ENCODE assay signal across 1 fruit fly cellular context in the genomic region with DNA sequence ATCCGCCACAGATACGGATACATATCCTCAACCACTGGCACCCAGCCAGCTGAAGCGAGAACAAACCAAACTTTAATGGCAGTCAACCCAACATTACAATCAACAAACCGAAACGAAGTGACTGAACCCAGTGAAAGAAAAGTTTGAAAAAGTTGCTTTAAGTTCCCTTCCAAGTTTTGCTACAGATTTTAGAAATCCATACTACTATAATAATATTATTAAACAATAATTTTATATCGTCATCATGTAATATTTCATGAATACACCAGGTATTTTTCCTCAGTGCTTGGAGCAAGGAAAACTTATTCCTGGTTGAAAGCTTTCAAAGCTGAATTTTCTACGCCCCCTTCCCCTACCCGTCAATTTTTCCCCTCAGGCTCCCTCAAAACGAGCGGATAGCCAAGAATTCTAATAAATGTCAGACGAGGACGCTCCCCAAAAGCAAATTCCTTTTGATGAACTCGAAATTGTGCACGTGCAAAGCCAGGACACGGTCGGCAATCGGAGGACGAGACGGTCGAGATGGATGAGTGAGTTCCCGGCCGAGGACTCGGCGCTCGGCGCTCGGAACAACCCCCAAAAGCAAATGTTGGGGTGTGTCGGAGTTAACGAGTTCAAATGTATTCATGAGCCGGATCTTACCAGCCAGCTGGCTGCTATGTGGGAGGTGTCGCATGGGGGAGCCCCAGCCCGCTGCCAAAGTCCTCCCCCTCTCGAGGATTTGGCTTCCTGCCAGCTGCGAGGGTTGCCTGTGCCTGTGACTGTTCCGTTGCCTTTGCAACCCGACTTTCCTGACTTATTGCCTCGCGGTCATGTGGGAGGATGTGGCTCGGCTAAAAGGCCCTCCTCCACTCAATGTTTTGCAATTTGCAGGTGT.
TF ChIP-seq lines count a peak whose summit lies in the region.

No protein-coding gene starts in this region.

TF ChIP-seq in whole organism, embryonic, 481 proteins besides CTCF, POLR2A, EP300 and RAD21 (continued from another document and continues in another):
- TF ChIP-seq gem (tag; optimal IDR thresholded peaks at IDR 0.05; lab: Kevin White, UChicago) (peak; percentile 79), fd64A (GFP tag; optimal IDR thresholded peaks at IDR 0.05; lab: Kevin White, UChicago) (peak; percentile 1), Sox102F (GFP tag; optimal IDR thresholded peaks at IDR 0.05; lab: Kevin White, UChicago) (peak; percentile 61), D (optimal IDR thresholded peaks at IDR 0.05; lab: Kevin White, UChicago) (no peak), D (GFP tag; optimal IDR thresholded peaks at IDR 0.05; lab: Kevin White, UChicago) (peak; percentile 53), CG17361 (GFP tag; IDR thresholded peaks at IDR 0.05; lab: Robert Waterston, UW) (peak; percentile 66), Hr39 (optimal IDR thresholded peaks at IDR 0.05; lab: Kevin White, UChicago) (no peak), sisA (GFP tag; IDR thresholded peaks at IDR 0.05; lab: Robert Waterston, UW) (peak; percentile 65), Lpt (GFP tag; optimal IDR thresholded peaks at IDR 0.05; lab: Kevin White, UChicago) (no peak), CoRest (tag; optimal IDR thresholded peaks at IDR 0.05; lab: Kevin White, UChicago) (peak; percentile 53), CG18011 (GFP tag; optimal IDR thresholded peaks at IDR 0.05; lab: Kevin White, UChicago) (no peak), dati (GFP tag; IDR thresholded peaks at IDR 0.05; lab: Robert Waterston, UW) (no peak), CG1233 (GFP tag; optimal IDR thresholded peaks at IDR 0.05; lab: Kevin White, UChicago) (peak; percentile 19), CG6791 (GFP tag; IDR thresholded peaks at IDR 0.05; lab: Robert Waterston, UW; ENCODE audit: partially characterized antibody) (no peak), CG31441 (GFP tag; IDR thresholded peaks at IDR 0.05; lab: Robert Waterston, UW) (peak; percentile 64), CG10654 (GFP tag; optimal IDR thresholded peaks at IDR 0.05; lab: Kevin White, UChicago) (peak; percentile 46), org-1 (GFP tag; optimal IDR thresholded peaks at IDR 0.05; lab: Kevin White, UChicago) (peak; percentile 43), scrt (GFP tag; optimal IDR thresholded peaks at IDR 0.05; lab: Kevin White, UChicago) (peak; percentile 69), CG2678 (tag; optimal IDR thresholded peaks at IDR 0.05; lab: Kevin White, UChicago) (peak; percentile 84), CG9437 (GFP tag; optimal IDR thresholded peaks at IDR 0.05; lab: Kevin White, UChicago) (no peak), CG6689 (GFP tag; IDR thresholded peaks at IDR 0.05; lab: Robert Waterston, UW) (peak; percentile 56), Aef1 (GFP tag; IDR thresholded peaks at IDR 0.05; lab: Robert Waterston, UW) (peak; percentile 55), CG14441 (GFP tag; IDR thresholded peaks at IDR 0.05; lab: Robert Waterston, UW) (peak; percentile 48), rib (GFP tag; IDR thresholded peaks at IDR 0.05; lab: Robert Waterston, UW) (no peak), Xrp1 (GFP tag; IDR thresholded peaks at IDR 0.05; lab: Robert Waterston, UW) (peak; percentile 52; the same call in 1 of the 2 replicates), tio (GFP tag; optimal IDR thresholded peaks at IDR 0.05; lab: Kevin White, UChicago) (no peak), dysf (GFP tag; IDR thresholded peaks at IDR 0.05; lab: Robert Waterston, UW) (peak; percentile 80), disco-r (GFP tag; optimal IDR thresholded peaks at IDR 0.05; lab: Kevin White, UChicago) (no peak), Dek (tag; optimal IDR thresholded peaks at IDR 0.05; lab: Kevin White, UChicago) (peak; percentile 39), sd (tag; optimal IDR thresholded peaks at IDR 0.05; lab: Kevin White, UChicago) (peak; percentile 78), Sox100B (GFP tag; optimal IDR thresholded peaks at IDR 0.05; lab: Kevin White, UChicago) (peak; percentile 63), CG1792 (GFP tag; optimal IDR thresholded peaks at IDR 0.05; lab: Kevin White, UChicago) (no peak), CG8765 (GFP tag; IDR thresholded peaks at IDR 0.05; lab: Robert Waterston, UW) (no peak), Hr51 (GFP tag; optimal IDR thresholded peaks at IDR 0.05; lab: Kevin White, UChicago) (peak in 1 of 2 experiments; percentile 57), Ptx1 (GFP tag; IDR thresholded peaks at IDR 0.05; lab: Robert Waterston, UW) (peak; percentile 81), dmrt11E (tag; optimal IDR thresholded peaks at IDR 0.05; lab: Kevin White, UChicago) (no peak), HLHmδ (GFP tag; optimal IDR thresholded peaks at IDR 0.05; lab: Kevin White, UChicago) (peak; percentile 1), CG5245 (GFP tag; optimal IDR thresholded peaks at IDR 0.05; lab: Kevin White, UChicago) (no peak), crol (GFP tag; IDR thresholded peaks at IDR 0.05; lab: Robert Waterston, UW) (peak; percentile 63), CG31388 (GFP tag; optimal IDR thresholded peaks at IDR 0.05; lab: Kevin White, UChicago) (no peak), CG31224 (GFP tag; IDR thresholded peaks at IDR 0.05; lab: Robert Waterston, UW) (peak; percentile 42; the same call in 1 of the 2 replicates), unpg (GFP tag; optimal IDR thresholded peaks at IDR 0.05; lab: Kevin White, UChicago) (peak; percentile 62), Spps (tag; optimal IDR thresholded peaks at IDR 0.05; lab: Kevin White, UChicago) (no peak), MBD-R2 (GFP tag; IDR thresholded peaks at IDR 0.05; lab: Robert Waterston, UW) (0 out of 2 replicates have a peak, but pooled peaks have one; percentile 26), Lhr (GFP tag; optimal IDR thresholded peaks at IDR 0.05; lab: Kevin White, UChicago) (no peak), gsb-n (tag; optimal IDR thresholded peaks at IDR 0.05; lab: Kevin White, UChicago) (peak; percentile 54), Blimp-1 (GFP tag; optimal IDR thresholded peaks at IDR 0.05; lab: Kevin White, UChicago) (peak; percentile 62), Rfx (GFP tag; IDR thresholded peaks at IDR 0.05; lab: Robert Waterston, UW) (peak; percentile 81), CG4424 (GFP tag; optimal IDR thresholded peaks at IDR 0.05; lab: Kevin White, UChicago) (peak; percentile 56), Six4 (GFP tag; optimal IDR thresholded peaks at IDR 0.05; lab: Kevin White, UChicago) (peak; percentile 50), CG13775 (GFP tag; optimal IDR thresholded peaks at IDR 0.05; lab: Kevin White, UChicago) (peak; percentile 7), CG7839 (tag; optimal IDR thresholded peaks at IDR 0.05; lab: Kevin White, UChicago) (peak; percentile 76), wdn (GFP tag; IDR thresholded peaks at IDR 0.05; lab: Robert Waterston, UW) (no peak), Atf6 (GFP tag; IDR thresholded peaks at IDR 0.05; lab: Robert Waterston, UW) (peak; percentile 10; the same call in 1 of the 2 replicates), B-H1 (GFP tag; IDR thresholded peaks at IDR 0.05; lab: Robert Waterston, UW) (0 out of 3 replicates have a peak, but pooled peaks have one; percentile 17), tin (GFP tag; optimal IDR thresholded peaks at IDR 0.05; lab: Kevin White, UChicago) (peak; percentile 51), stwl (tag; optimal IDR thresholded peaks at IDR 0.05; lab: Kevin White, UChicago) (no peak), CG2875 (GFP tag; optimal IDR thresholded peaks at IDR 0.05; lab: Kevin White, UChicago) (peak; percentile 37), CG15601 (tag; optimal IDR thresholded peaks at IDR 0.05; lab: Kevin White, UChicago) (peak; percentile 49), odd (GFP tag; optimal IDR thresholded peaks at IDR 0.05; lab: Kevin White, UChicago) (no peak), run (tag; optimal IDR thresholded peaks at IDR 0.05; lab: Kevin White, UChicago) (peak; percentile 38), Hey (tag; optimal IDR thresholded peaks at IDR 0.05; lab: Kevin White, UChicago) (peak; percentile 91), CG14014 (GFP tag; IDR thresholded peaks at IDR 0.05; lab: Robert Waterston, UW) (0 out of 2 replicates have a peak, but pooled peaks have one; percentile 33), CG9817 (tag; optimal IDR thresholded peaks at IDR 0.05; lab: Kevin White, UChicago) (peak; percentile 6), Rx (GFP tag; IDR thresholded peaks at IDR 0.05; lab: Robert Waterston, UW) (peak; percentile 29; the same call in 1 of the 2 replicates), sqz (GFP tag; optimal IDR thresholded peaks at IDR 0.05; lab: Kevin White, UChicago) (peak; percentile 29), row (GFP tag; IDR thresholded peaks at IDR 0.05; lab: Robert Waterston, UW) (peak; percentile 60), MESR4 (GFP tag; optimal IDR thresholded peaks at IDR 0.05; lab: Kevin White, UChicago) (no peak), CG30020 (tag; optimal IDR thresholded peaks at IDR 0.05; lab: Kevin White, UChicago) (no peak), E2f1 (GFP tag; IDR thresholded peaks at IDR 0.05; lab: Robert Waterston, UW) (peak; percentile 58), Asciz (GFP tag; optimal IDR thresholded peaks at IDR 0.05; lab: Kevin White, UChicago) (peak; percentile 47), zfh2 (GFP tag; optimal IDR thresholded peaks at IDR 0.05; lab: Kevin White, UChicago) (no peak), CG10147 (GFP tag; optimal IDR thresholded peaks at IDR 0.05; lab: Kevin White, UChicago) (peak; percentile 69), CG34376 (GFP tag; optimal IDR thresholded peaks at IDR 0.05; lab: Kevin White, UChicago) (peak; percentile 42), prd (optimal IDR thresholded peaks at IDR 0.05; lab: Kevin White, UChicago) (no peak), prd (GFP tag; IDR thresholded peaks at IDR 0.05; lab: Robert Waterston, UW) (peak; percentile 68), lov (optimal IDR thresholded peaks at IDR 0.05; lab: Kevin White, UChicago) (no peak), lov (GFP tag; IDR thresholded peaks at IDR 0.05; lab: Robert Waterston, UW) (no peak), CG5180 (GFP tag; optimal IDR thresholded peaks at IDR 0.05; lab: Kevin White, UChicago) (peak; percentile 44), dmrt99B (tag; optimal IDR thresholded peaks at IDR 0.05; lab: Kevin White, UChicago) (peak; percentile 81), ranshi (GFP tag; IDR thresholded peaks at IDR 0.05; lab: Robert Waterston, UW) (peak; percentile 48; the same call in 1 of the 2 replicates), ap (GFP tag; IDR thresholded peaks at IDR 0.05; lab: Robert Waterston, UW) (0 out of 2 replicates have a peak, but pooled peaks have one; percentile 9), Vsx1 (GFP tag; optimal IDR thresholded peaks at IDR 0.05; lab: Kevin White, UChicago) (peak; percentile 28), CG11456 (GFP tag; IDR thresholded peaks at IDR 0.05; lab: Robert Waterston, UW) (0 out of 3 replicates have a peak, but pooled peaks have one; percentile 11), Dp (GFP tag; optimal IDR thresholded peaks at IDR 0.05; lab: Kevin White, UChicago) (no peak), CG7271 (tag; optimal IDR thresholded peaks at IDR 0.05; lab: Kevin White, UChicago) (no peak), CG17802 (tag; optimal IDR thresholded peaks at IDR 0.05; lab: Kevin White, UChicago) (no peak), kah (GFP tag; optimal IDR thresholded peaks at IDR 0.05; lab: Kevin White, UChicago) (peak; percentile 4), CG15269 (tag; optimal IDR thresholded peaks at IDR 0.05; lab: Kevin White, UChicago) (peak; percentile 38), pum (GFP tag; optimal IDR thresholded peaks at IDR 0.05; lab: Kevin White, UChicago) (no peak), CkIIα-i1 (GFP tag; IDR thresholded peaks at IDR 0.05; lab: Robert Waterston, UW) (no peak), CG14965 (GFP tag; optimal IDR thresholded peaks at IDR 0.05; lab: Kevin White, UChicago; ENCODE audit: borderline replicate concordance) (no peak), ttk (GFP tag; IDR thresholded peaks at IDR 0.05; lab: Robert Waterston, UW) (peak; percentile 61; the same call in 1 of the 2 replicates), slbo (GFP tag; IDR thresholded peaks at IDR 0.05; lab: Robert Waterston, UW) (peak; percentile 52), ATbp (GFP tag; optimal IDR thresholded peaks at IDR 0.05; lab: Kevin White, UChicago) (peak; percentile 35), CG9797 (GFP tag; optimal IDR thresholded peaks at IDR 0.05; lab: Kevin White, UChicago) (no peak), BtbVII (GFP tag; optimal IDR thresholded peaks at IDR 0.05; lab: Kevin White, UChicago) (peak; percentile 76), salm (tag; optimal IDR thresholded peaks at IDR 0.05; lab: Kevin White, UChicago) (peak; percentile 44), pfk (GFP tag; optimal IDR thresholded peaks at IDR 0.05; lab: Kevin White, UChicago) (no peak), tgo (GFP tag; IDR thresholded peaks at IDR 0.05; lab: Robert Waterston, UW) (peak; percentile 71; the same call in 2 of the 3 replicates), corto (GFP tag; optimal IDR thresholded peaks at IDR 0.05; lab: Kevin White, UChicago) (no peak), CG6254 (GFP tag; optimal IDR thresholded peaks at IDR 0.05; lab: Kevin White, UChicago) (peak; percentile 49), gcm (GFP tag; optimal IDR thresholded peaks at IDR 0.05; lab: Kevin White, UChicago) (peak; percentile 39), CG7987 (GFP tag; optimal IDR thresholded peaks at IDR 0.05; lab: Kevin White, UChicago) (peak; percentile 36), HLH54F (GFP tag; optimal IDR thresholded peaks at IDR 0.05; lab: Kevin White, UChicago) (no peak), Dad (GFP tag; optimal IDR thresholded peaks at IDR 0.05; lab: Kevin White, UChicago) (no peak), kay (GFP tag; optimal IDR thresholded peaks at IDR 0.05; lab: Kevin White, UChicago) (peak; percentile 5), CG12071 (GFP tag; optimal IDR thresholded peaks at IDR 0.05; lab: Kevin White, UChicago) (peak; percentile 12), CG2199 (GFP tag; IDR thresholded peaks at IDR 0.05; lab: Robert Waterston, UW) (no peak), CG10321 (GFP tag; IDR thresholded peaks at IDR 0.05; lab: Robert Waterston, UW) (no peak), Deaf1 (tag; optimal IDR thresholded peaks at IDR 0.05; lab: Kevin White, UChicago) (peak; percentile 86), gsb (GFP tag; IDR thresholded peaks at IDR 0.05; lab: Robert Waterston, UW) (no peak), CG17385 (GFP tag; optimal IDR thresholded peaks at IDR 0.05; lab: Kevin White, UChicago) (peak; percentile 40), tap (tag; optimal IDR thresholded peaks at IDR 0.05; lab: Kevin White, UChicago) (peak; percentile 50), Fer3 (tag; optimal IDR thresholded peaks at IDR 0.05; lab: Kevin White, UChicago) (peak; percentile 69), CG1529 (GFP tag; optimal IDR thresholded peaks at IDR 0.05; lab: Kevin White, UChicago) (no peak), CG12236 (GFP tag; optimal IDR thresholded peaks at IDR 0.05; lab: Kevin White, UChicago) (no peak), Dbx (GFP tag; IDR thresholded peaks at IDR 0.05; lab: Robert Waterston, UW) (peak; percentile 81), CG17328 (GFP tag; IDR thresholded peaks at IDR 0.05; lab: Robert Waterston, UW) (peak; percentile 40; the same call in 1 of the 2 replicates), Eip74EF (GFP tag; optimal IDR thresholded peaks at IDR 0.05; lab: Kevin White, UChicago) (peak in 1 of 2 experiments; percentile 48), CG6813 (GFP tag; optimal IDR thresholded peaks at IDR 0.05; lab: Kevin White, UChicago) (peak; percentile 68)
